Worm (Caenorhabditis elegans) whole organism, L1 larva: ENCODE results near the gene copz-1.
A peak's percentile ranks its signal among the peaks of the same experiment; 100 is the strongest.

Source experiments
- C34B4.2 ChIP-seq: sonication (generic microtip); optimal IDR thresholded peaks from 2 replicates; lab custom pipeline; 2017; ENCODE audit warnings: mild to moderate bottlenecking, missing genetic modification characterization, missing compliant biosample characterization
- aha-1 ChIP-seq: fragments of 150-350 bp; optimal IDR thresholded peaks from 2 replicates; lab custom pipeline; 2014; ENCODE audit warnings: missing biosample characterization, missing genetic modification characterization
- aly-2 ChIP-seq: fragments of 150-350 bp; optimal IDR thresholded peaks from 2 replicates; lab custom pipeline; 2014; ENCODE audit warnings: missing biosample characterization, missing genetic modification characterization
- ama-1 ChIP-seq: fragments of 150-350 bp; optimal IDR thresholded peaks from 2 replicates; lab custom pipeline; 2014
- blmp-1 ChIP-seq: fragments of 150-350 bp; optimal IDR thresholded peaks from 2 replicates; lab custom pipeline; 2014; ENCODE audit warnings: missing biosample characterization, missing genetic modification characterization
- ceh-88 ChIP-seq: fragments of 200-800 bp; sonication (Bioruptor generic); IDR thresholded peaks from 2 replicates; pipeline ENCODE4 v1.3.6; 2022; ENCODE audit warnings: missing genetic modification characterization, missing compliant biosample characterization
- efl-1 ChIP-seq, 4 experiments: fragments of 150-350 bp; optimal IDR thresholded peaks in 3 of 4; peaks in 1 of 4; 1 replicate in 1 of 4; 2 replicates in 3 of 4; lab custom pipeline; 2014; ENCODE audit warnings: missing biosample characterization in 2 of 4, missing genetic modification characterization in 2 of 4, missing genetic modification reagents in 2 of 4
- egl-13 ChIP-seq: sonication (generic microtip); optimal IDR thresholded peaks from 2 replicates; lab custom pipeline; 2016; ENCODE audit warnings: missing genotype, missing genetic modification reagents, missing genetic modification characterization, missing compliant biosample characterization
- fkh-10 ChIP-seq: sonication (generic microtip); optimal IDR thresholded peaks from 2 replicates; lab custom pipeline; 2017; ENCODE audit warnings: missing biosample characterization, missing genetic modification reagents, missing genetic modification characterization
- fkh-4 ChIP-seq: sonication (generic microtip); optimal IDR thresholded peaks from 2 replicates; lab custom pipeline; 2016; ENCODE audit warnings: missing compliant biosample characterization, missing genetic modification characterization, borderline replicate concordance
- fkh-8 ChIP-seq: sonication (generic microtip); optimal IDR thresholded peaks from 2 replicates; lab custom pipeline; 2016; ENCODE audit warnings: mild to moderate bottlenecking, missing genetic modification characterization, missing compliant biosample characterization
- grh-1 ChIP-seq: fragments of 200-800 bp; sonication (Bioruptor generic); IDR thresholded peaks from 2 replicates; pipeline ENCODE4 v1.3.6; 2022; ENCODE audit warnings: missing genetic modification reagents, missing genetic modification characterization, missing compliant biosample characterization
- hpl-2 ChIP-seq: fragments of 150-350 bp; optimal IDR thresholded peaks from 2 replicates; lab custom pipeline; 2014; ENCODE audit warnings: missing biosample characterization, missing genetic modification reagents, missing genetic modification characterization
- irx-1 ChIP-seq: sonication (generic microtip); optimal IDR thresholded peaks from 2 replicates; lab custom pipeline; 2016; ENCODE audit warnings: missing genetic modification characterization, missing compliant biosample characterization
- jun-1 ChIP-seq: fragments of 150-350 bp; optimal IDR thresholded peaks from 2 replicates; lab custom pipeline; 2014; ENCODE audit warnings: missing biosample characterization, missing genetic modification reagents, missing genetic modification characterization
- lin-13 ChIP-seq: fragments of 150-350 bp; optimal IDR thresholded peaks from 2 replicates; lab custom pipeline; 2014; ENCODE audit warnings: missing biosample characterization, missing genetic modification reagents, missing genetic modification characterization
- lin-35 ChIP-seq, 2 experiments: fragments of 150-350 bp; optimal IDR thresholded peaks; 2 replicates each; lab custom pipeline; 2014; ENCODE audit warnings: missing biosample characterization in 2 of 2, missing genetic modification characterization in 2 of 2, missing genetic modification reagents in 2 of 2
- lin-39 ChIP-seq: fragments of 150-350 bp; optimal IDR thresholded peaks from 2 replicates; lab custom pipeline; 2014; ENCODE audit warnings: missing biosample characterization, missing genetic modification reagents, missing genetic modification characterization
- lir-3 ChIP-seq: sonication (generic microtip); optimal IDR thresholded peaks from 2 replicates; lab custom pipeline; 2016; ENCODE audit warnings: mild to moderate bottlenecking, missing genetic modification characterization, moderate library complexity, missing compliant biosample characterization; ENCODE audit not compliant: poor library complexity
- lsy-2 ChIP-seq, 2 experiments: fragments of 150-350 bp; optimal IDR thresholded peaks; 2 replicates each; lab custom pipeline; 2014; ENCODE audit warnings: missing biosample characterization in 2 of 2, missing genetic modification characterization in 2 of 2
- mdl-1 ChIP-seq, 2 experiments: fragments of 150-350 bp; optimal IDR thresholded peaks; 2 replicates each; lab custom pipeline; 2014 to 2017; ENCODE audit warnings: missing biosample characterization in 2 of 2, missing genetic modification characterization in 2 of 2, inconsistent platforms in 1 of 2
- mef-2 ChIP-seq: fragments of 150-350 bp; optimal IDR thresholded peaks from 2 replicates; lab custom pipeline; 2014; ENCODE audit warnings: missing biosample characterization, missing genetic modification characterization
- nhr-12 ChIP-seq: sonication (generic microtip); optimal IDR thresholded peaks from 2 replicates; lab custom pipeline; 2017; ENCODE audit warnings: missing biosample characterization, missing genetic modification characterization
- nhr-19 ChIP-seq: fragments of 200-800 bp; sonication (Bioruptor generic); conservative IDR thresholded peaks from 2 replicates; pipeline ENCODE4 v1.3.6; 2022; ENCODE audit warnings: missing genetic modification characterization, missing compliant biosample characterization
- nhr-20 ChIP-seq: sonication (generic microtip); optimal IDR thresholded peaks from 2 replicates; lab custom pipeline; 2016; ENCODE audit warnings: mild to moderate bottlenecking, missing genetic modification characterization, missing compliant biosample characterization
- nhr-47 ChIP-seq: sonication (generic microtip); optimal IDR thresholded peaks from 2 replicates; lab custom pipeline; 2016; ENCODE audit warnings: mild to moderate bottlenecking, missing genetic modification characterization, moderate library complexity, missing compliant biosample characterization
- nhr-71 ChIP-seq: sonication (generic microtip); optimal IDR thresholded peaks from 2 replicates; lab custom pipeline; 2016; ENCODE audit warnings: mild to moderate bottlenecking, missing genetic modification characterization, moderate library complexity, missing compliant biosample characterization
- nhr-85 ChIP-seq: sonication (generic microtip); peaks from one replicate; lab custom pipeline; 2016; ENCODE audit warnings: missing genetic modification characterization, inconsistent platforms, missing compliant biosample characterization
- nhr-90 ChIP-seq: sonication (generic microtip); optimal IDR thresholded peaks from 2 replicates; lab custom pipeline; 2016; ENCODE audit warnings: mild to moderate bottlenecking, missing genetic modification characterization, missing compliant biosample characterization; ENCODE audit not compliant: poor library complexity
- pag-3 ChIP-seq: sonication (generic microtip); optimal IDR thresholded peaks from 2 replicates; lab custom pipeline; 2017; ENCODE audit warnings: missing genetic modification characterization, mild to moderate bottlenecking, missing compliant biosample characterization, antibody characterized with exemption, borderline replicate concordance; ENCODE audit not compliant: insufficient read depth
- snu-23 ChIP-seq: sonication (generic microtip); optimal IDR thresholded peaks from 2 replicates; lab custom pipeline; 2016; ENCODE audit warnings: missing genetic modification characterization, missing compliant biosample characterization
- sup-37 ChIP-seq: fragments of 200-800 bp; sonication (Bioruptor generic); optimal IDR thresholded peaks from 2 replicates; lab custom pipeline; 2018; ENCODE audit warnings: mild to moderate bottlenecking, missing genetic modification characterization, missing compliant biosample characterization
- tbx-2 ChIP-seq: sonication (generic microtip); optimal IDR thresholded peaks from 2 replicates; lab custom pipeline; 2016; ENCODE audit warnings: missing genetic modification characterization, missing compliant biosample characterization
- tlp-1 ChIP-seq: fragments of 150-350 bp; optimal IDR thresholded peaks from 2 replicates; lab custom pipeline; 2014; ENCODE audit warnings: missing biosample characterization, missing genetic modification characterization
- unc-130 ChIP-seq: fragments of 150-350 bp; optimal IDR thresholded peaks from 2 replicates; lab custom pipeline; 2017; ENCODE audit warnings: missing biosample characterization, missing genetic modification characterization, inconsistent platforms
- unc-30 ChIP-seq: sonication (generic microtip); optimal IDR thresholded peaks from 2 replicates; lab custom pipeline; 2017; ENCODE audit warnings: missing biosample characterization, missing genetic modification characterization
- unc-86 ChIP-seq: sonication (generic microtip); optimal IDR thresholded peaks from 2 replicates; lab custom pipeline; 2016; ENCODE audit warnings: missing genetic modification characterization, missing compliant biosample characterization
- vab-15 ChIP-seq: sonication (generic microtip); optimal IDR thresholded peaks from 2 replicates; lab custom pipeline; 2017; ENCODE audit warnings: missing genotype, mild to moderate bottlenecking, missing genetic modification characterization, missing compliant biosample characterization
- zag-1 ChIP-seq: fragments of 150-350 bp; optimal IDR thresholded peaks from 2 replicates; lab custom pipeline; 2014; ENCODE audit warnings: missing biosample characterization, missing genetic modification characterization
- ztf-11 ChIP-seq, 2 experiments: sonication (generic microtip); optimal IDR thresholded peaks; 2 replicates each; lab custom pipeline; 2016 to 2017; ENCODE audit warnings: missing genetic modification characterization in 2 of 2, missing biosample characterization in 1 of 2, missing compliant biosample characterization in 1 of 2
- ztf-4 ChIP-seq: fragments of 150-350 bp; optimal IDR thresholded peaks from 2 replicates; lab custom pipeline; 2014; ENCODE audit warnings: missing biosample characterization, missing genetic modification characterization

copz-1 gene

DNA sequence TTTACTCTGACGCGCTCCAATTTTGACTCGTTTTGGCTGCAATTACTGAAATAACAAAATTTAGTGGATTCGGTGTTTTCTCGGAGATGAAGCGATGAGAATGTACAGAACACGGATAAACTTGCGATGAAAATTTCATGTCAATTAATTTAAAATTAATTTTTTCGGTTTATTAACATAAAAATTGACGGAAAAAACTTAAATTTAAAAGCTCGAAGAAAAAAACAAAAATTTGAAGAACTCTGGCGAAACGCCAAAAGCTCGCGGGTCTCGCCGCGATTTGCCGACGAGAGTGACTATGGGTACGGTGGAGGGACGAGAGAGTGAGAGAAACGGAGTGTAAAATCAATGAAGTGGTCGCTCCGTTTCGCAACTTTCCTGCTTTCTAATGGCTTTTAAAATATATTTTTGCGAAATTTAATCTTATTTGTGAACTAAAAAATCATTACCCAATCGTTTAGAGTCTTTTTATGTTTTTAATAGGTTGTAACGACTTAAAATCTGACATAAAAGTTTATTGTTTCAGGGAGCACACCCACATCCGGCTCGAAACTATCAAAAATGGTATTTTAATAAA lies 3.9 kb upstream of the copz-1 start, which contains the start of the genes gmps-1 and cap-2 (continued):
- TF ChIP-seq C34B4.2, result peak; percentile 88
- peak; percentile 93 for TF ChIP-seq aly-2 (tag; lab: Kevin White, UChicago)
- TF ChIP-seq hpl-2 (GFP tag; lab: Kevin White, UChicago), result peak; percentile 91
- no peak for TF ChIP-seq pag-3 (tag; lab: Kevin White, UChicago)
- peak; percentile 96 for TF ChIP-seq ztf-4 (tag; lab: Kevin White, UChicago)
- peak; percentile 100 for TF ChIP-seq lsy-2 (tag; optimal IDR thresholded peaks at IDR 0.05; lab: Kevin White, UChicago)
- TF ChIP-seq nhr-47 (tag; lab: Kevin White, UChicago), result peak; percentile 98
- peak; percentile 98 for TF ChIP-seq snu-23 (GFP tag; lab: Kevin White, UChicago)
- TF ChIP-seq ceh-88 (GFP tag; lab: Robert Waterston, UW), result peak; percentile 92
- TF ChIP-seq jun-1 (tag; lab: Kevin White, UChicago), result peak; percentile 95
- TF ChIP-seq lin-13 (GFP tag; lab: Kevin White, UChicago), result peak; percentile 95
- peak; percentile 63 for TF ChIP-seq vab-15 (tag; lab: Kevin White, UChicago)
- TF ChIP-seq tbx-2 (tag; lab: Kevin White, UChicago), result peak; percentile 97
- peak; percentile 78 for TF ChIP-seq ama-1 (lab: Kevin White, UChicago)
- peak; percentile 97 for TF ChIP-seq nhr-19
- peak; percentile 96 for TF ChIP-seq sup-37
- TF ChIP-seq mdl-1 (tag; optimal IDR thresholded peaks at IDR 0.05; lab: Kevin White, UChicago), result peak in 1 of 2 experiments; percentile 86
- peak; percentile 97 for TF ChIP-seq lin-39
- TF ChIP-seq aha-1, result peak; percentile 85
- TF ChIP-seq efl-1 (optimal IDR thresholded peaks at IDR 0.05; lab: Kevin White, UChicago), result peak; percentile 95 to 97
- TF ChIP-seq efl-1 (GFP tag; optimal IDR thresholded peaks at IDR 0.05 in 1 of 2; lab: Kevin White, UChicago), result peak; percentile 83 to 99
- peak; percentile 95 for TF ChIP-seq grh-1 (GFP tag; lab: Robert Waterston, UW)
- peak; percentile 89 for TF ChIP-seq unc-130 (tag; lab: Kevin White, UChicago)
- TF ChIP-seq nhr-71 (tag; lab: Kevin White, UChicago), result peak; percentile 99
- peak; percentile 98 for TF ChIP-seq nhr-20 (tag; lab: Kevin White, UChicago)
- peak; percentile 98 for TF ChIP-seq unc-86 (tag; lab: Kevin White, UChicago)
- no peak for TF ChIP-seq tlp-1
- peak; percentile 85 for TF ChIP-seq fkh-4
- peak; percentile 81 for TF ChIP-seq blmp-1 (tag; lab: Kevin White, UChicago)
- peak; percentile 86 to 91 for TF ChIP-seq lin-35 (GFP tag; optimal IDR thresholded peaks at IDR 0.05; lab: Kevin White, UChicago)
- peak; percentile 96 for TF ChIP-seq egl-13
- TF ChIP-seq fkh-8 (tag; lab: Kevin White, UChicago), result peak; percentile 96
- no peak for TF ChIP-seq nhr-12 (tag; lab: Kevin White, UChicago)

- TF ChIP-seq unc-30 (tag; lab: Kevin White, UChicago) (no peak), zag-1 (tag; lab: Kevin White, UChicago) (no peak), fkh-10 (GFP tag; lab: Kevin White, UChicago) (no peak), nhr-85 (no peak), lin-39 (no peak), mef-2 (no peak), irx-1 (no peak), ztf-11 (tag; optimal IDR thresholded peaks at IDR 0.05; lab: Kevin White, UChicago) (no peak), nhr-90 (no peak), lir-3 (tag; lab: Kevin White, UChicago) (no peak)
Observed at ce11 chrII:10870698-10871097, 2.0 kb upstream of the copz-1 start.
